Worm (Caenorhabditis elegans): ENCODE measurements around the gene best-20.

ce11 chrIV:3736244-3736643 is 19.8 kb upstream of the best-20 start:
- TF ChIP-seq W03F9.2 (tag; optimal IDR thresholded peaks at IDR 0.05) (no peak), him-1 (tag; optimal IDR thresholded peaks at IDR 0.05) (no peak), dao-5 (tag; optimal IDR thresholded peaks at IDR 0.05) (no peak)

All from whole organism, L4/young adult.